Worm (Caenorhabditis elegans) whole organism, L4 larva: Measurements from ENCODE around the gene nspc-12.

Source experiments
- F10B5.3 ChIP-seq: sonication (generic microtip); optimal IDR thresholded peaks from 2 replicates; lab custom pipeline; 2016; ENCODE audit warnings: mild to moderate bottlenecking, missing genetic modification characterization, missing compliant biosample characterization
- F37D6.2 ChIP-seq: sonication (generic microtip); optimal IDR thresholded peaks from 2 replicates; lab custom pipeline; 2016; ENCODE audit warnings: mild to moderate bottlenecking, missing genetic modification characterization, missing compliant biosample characterization
- ZK337.2 ChIP-seq: fragments of 200-800 bp; sonication (Bioruptor generic); IDR thresholded peaks from 2 replicates; pipeline ENCODE4 v1.3.6; 2022; ENCODE audit warnings: missing genetic modification reagents, missing genetic modification characterization, missing compliant biosample characterization
- aha-1 ChIP-seq: fragments of 150-350 bp; peaks from one replicate; lab custom pipeline; 2014; ENCODE audit warnings: missing biosample characterization, missing genetic modification characterization
- arid-1 ChIP-seq: fragments of 200-800 bp; sonication (Bioruptor generic); conservative IDR thresholded peaks from 2 replicates; pipeline ENCODE4 v1.3.6; 2022; ENCODE audit warnings: missing genetic modification reagents, missing genetic modification characterization, missing compliant biosample characterization
- ceh-20 ChIP-seq: fragments of 200-800 bp; sonication (Bioruptor generic); IDR thresholded peaks from 2 replicates; pipeline ENCODE4 v1.3.6; 2022; ENCODE audit warnings: missing genetic modification reagents, missing genetic modification characterization, missing compliant biosample characterization
- ceh-44 ChIP-seq: fragments of 200-800 bp; sonication (Bioruptor generic); IDR thresholded peaks from 2 replicates; pipeline ENCODE4 v1.3.6; 2022; ENCODE audit warnings: missing genetic modification reagents, missing genetic modification characterization, missing compliant biosample characterization
- cey-2 ChIP-seq: sonication (generic microtip); optimal IDR thresholded peaks from 3 replicates; lab custom pipeline; 2017; ENCODE audit warnings: missing genetic modification characterization, mild to moderate bottlenecking, missing compliant biosample characterization, antibody characterized with exemption, borderline replicate concordance; ENCODE audit not compliant: insufficient read depth
- daf-12 ChIP-seq: fragments of 150-350 bp; optimal IDR thresholded peaks from 2 replicates; lab custom pipeline; 2014; ENCODE audit warnings: missing biosample characterization, missing genetic modification reagents, missing genetic modification characterization
- daf-16 ChIP-seq, 3 experiments: sonication (generic microtip); optimal IDR thresholded peaks; 2 replicates each; lab custom pipeline; 2016 to 2017; ENCODE audit warnings: missing genetic modification characterization in 3 of 3, missing genetic modification reagents in 3 of 3, mild to moderate bottlenecking in 2 of 3, missing compliant biosample characterization in 2 of 3, missing biosample characterization in 1 of 3, moderate library complexity in 1 of 3
- daf-8 ChIP-seq: fragments of 200-800 bp; sonication (Bioruptor generic); IDR thresholded peaks from 2 replicates; pipeline ENCODE4 v1.3.6; 2022; ENCODE audit warnings: missing genetic modification characterization, missing compliant biosample characterization
- dmd-6 ChIP-seq: fragments of 200-800 bp; sonication (Bioruptor generic); IDR thresholded peaks from 2 replicates; pipeline ENCODE4 v1.3.6; 2022; ENCODE audit warnings: missing genetic modification reagents, missing genetic modification characterization, missing compliant biosample characterization
- dmd-8 ChIP-seq: fragments of 200-800 bp; sonication (Bioruptor generic); IDR thresholded peaks from 2 replicates; pipeline ENCODE4 v1.3.6; 2022; ENCODE audit warnings: missing genetic modification characterization, missing compliant biosample characterization
- dmd-9 ChIP-seq: fragments of 200-800 bp; sonication (Bioruptor generic); IDR thresholded peaks from 2 replicates; pipeline ENCODE4 v1.3.6; 2022; ENCODE audit warnings: missing genetic modification reagents, missing genetic modification characterization, missing compliant biosample characterization
- dpl-1 ChIP-seq: fragments of 150-350 bp; optimal IDR thresholded peaks from 2 replicates; lab custom pipeline; 2014; ENCODE audit warnings: missing biosample characterization, missing genetic modification reagents, missing genetic modification characterization
- egl-27 ChIP-seq: sonication (generic microtip); optimal IDR thresholded peaks from 3 replicates; lab custom pipeline; 2017; ENCODE audit warnings: missing biosample characterization, missing genetic modification reagents, missing genetic modification characterization
- fkh-10 ChIP-seq: fragments of 150-350 bp; optimal IDR thresholded peaks from 2 replicates; lab custom pipeline; 2014; ENCODE audit warnings: missing biosample characterization, missing genetic modification reagents, missing genetic modification characterization
- gei-8 ChIP-seq: fragments of 200-800 bp; sonication (Bioruptor generic); optimal IDR thresholded peaks from 2 replicates; lab custom pipeline; 2018; ENCODE audit warnings: mild to moderate bottlenecking, missing genetic modification characterization, missing compliant biosample characterization
- hif-1 ChIP-seq, 2 experiments: sonication (generic microtip); optimal IDR thresholded peaks; 2 replicates each; lab custom pipeline; 2016 to 2017; ENCODE audit warnings: missing compliant biosample characterization in 2 of 2, missing genetic modification characterization in 2 of 2, missing genetic modification reagents in 2 of 2, missing genotype in 2 of 2, mild to moderate bottlenecking in 1 of 2
- jun-1 ChIP-seq: fragments of 150-350 bp; optimal IDR thresholded peaks from 2 replicates; lab custom pipeline; 2014; ENCODE audit warnings: missing biosample characterization, missing genetic modification reagents, missing genetic modification characterization
- lim-7 ChIP-seq: fragments of 200-800 bp; sonication (Bioruptor generic); IDR thresholded peaks from 2 replicates; pipeline ENCODE4 v1.3.6; 2022; ENCODE audit warnings: missing genetic modification characterization, missing compliant biosample characterization
- lin-13 ChIP-seq: fragments of 150-350 bp; optimal IDR thresholded peaks from 2 replicates; lab custom pipeline; 2014; ENCODE audit warnings: missing biosample characterization, missing genetic modification reagents, missing genetic modification characterization
- lin-29 ChIP-seq: fragments of 200-800 bp; sonication (Bioruptor generic); IDR thresholded peaks from 2 replicates; pipeline ENCODE4 v1.3.6; 2022; ENCODE audit warnings: missing genetic modification reagents, missing genetic modification characterization, missing compliant biosample characterization
- lin-39 ChIP-seq: fragments of 150-350 bp; optimal IDR thresholded peaks from 2 replicates; lab custom pipeline; 2014; ENCODE audit warnings: missing biosample characterization, missing genetic modification reagents, missing genetic modification characterization
- lsy-2 ChIP-seq, 2 experiments: fragments of 150-350 bp in 1 of 2; sonication (generic microtip) in 1 of 2; optimal IDR thresholded peaks; 2 replicates each; lab custom pipeline; 2014 to 2017; ENCODE audit warnings: missing biosample characterization in 2 of 2, missing genetic modification characterization in 2 of 2
- mdt-29 ChIP-seq: fragments of 200-800 bp; sonication (Bioruptor generic); IDR thresholded peaks from 2 replicates; pipeline ENCODE4 v1.3.6; 2022; ENCODE audit warnings: missing genetic modification reagents, missing genetic modification characterization, missing compliant biosample characterization
- mep-1 ChIP-seq: fragments of 150-350 bp; sonication (generic microtip); optimal IDR thresholded peaks from 3 replicates; lab custom pipeline; 2014; ENCODE audit warnings: missing biosample characterization, missing genetic modification characterization
- mes-2 ChIP-seq: sonication (generic microtip); optimal IDR thresholded peaks from 2 replicates; lab custom pipeline; 2016; ENCODE audit warnings: missing genotype, mild to moderate bottlenecking, missing genetic modification characterization, missing compliant biosample characterization; ENCODE audit not compliant: poor library complexity, severe bottlenecking
- nhr-11 ChIP-seq: fragments of 150-350 bp; optimal IDR thresholded peaks from 2 replicates; lab custom pipeline; 2014; ENCODE audit warnings: missing biosample characterization, missing genetic modification characterization
- nhr-111 ChIP-seq: fragments of 200-800 bp; sonication (Bioruptor generic); optimal IDR thresholded peaks from 2 replicates; lab custom pipeline; 2018; ENCODE audit warnings: mild to moderate bottlenecking, missing genetic modification characterization, missing compliant biosample characterization
- nhr-237 ChIP-seq: sonication (generic microtip); optimal IDR thresholded peaks from 2 replicates; lab custom pipeline; 2017; ENCODE audit warnings: missing biosample characterization, missing genetic modification characterization
- nhr-41 ChIP-seq: fragments of 200-800 bp; sonication (Bioruptor generic); IDR thresholded peaks from 2 replicates; pipeline ENCODE4 v1.3.6; 2022; ENCODE audit warnings: missing genetic modification reagents, missing genetic modification characterization, missing compliant biosample characterization
- nhr-48 ChIP-seq: sonication (generic microtip); optimal IDR thresholded peaks from 2 replicates; lab custom pipeline; 2016; ENCODE audit warnings: mild to moderate bottlenecking, missing genetic modification characterization, missing compliant biosample characterization
- nhr-76 ChIP-seq: fragments of 150-350 bp; optimal IDR thresholded peaks from 2 replicates; lab custom pipeline; 2014; ENCODE audit warnings: missing biosample characterization, missing genetic modification characterization
- nhr-77 ChIP-seq: fragments of 150-350 bp; optimal IDR thresholded peaks from 2 replicates; lab custom pipeline; 2014; ENCODE audit warnings: missing biosample characterization, missing genetic modification characterization
- pqm-1 ChIP-seq: sonication (generic microtip); optimal IDR thresholded peaks from 2 replicates; lab custom pipeline; 2017; ENCODE audit warnings: missing biosample characterization, missing genetic modification characterization
- rbr-2 ChIP-seq: sonication (generic microtip); optimal IDR thresholded peaks from 2 replicates; lab custom pipeline; 2016; ENCODE audit warnings: missing genotype, missing genetic modification characterization, missing compliant biosample characterization
- skn-1 ChIP-seq: fragments of 150-350 bp; optimal IDR thresholded peaks from 2 replicates; lab custom pipeline; 2014; ENCODE audit warnings: missing biosample characterization, missing genetic modification characterization
- snpc-1.2 ChIP-seq: fragments of 200-800 bp; sonication (Bioruptor generic); IDR thresholded peaks from 2 replicates; pipeline ENCODE4 v1.3.6; 2022; ENCODE audit warnings: missing genetic modification reagents, missing genetic modification characterization, missing compliant biosample characterization
- snpc-4 ChIP-seq: fragments of 150-350 bp; optimal IDR thresholded peaks from 2 replicates; lab custom pipeline; 2014; ENCODE audit warnings: missing biosample characterization, missing genetic modification characterization
- spr-1 ChIP-seq: sonication (generic microtip); optimal IDR thresholded peaks from 2 replicates; lab custom pipeline; 2016; ENCODE audit warnings: mild to moderate bottlenecking, missing genetic modification characterization, missing compliant biosample characterization
- spr-3 ChIP-seq: fragments of 200-800 bp; sonication (Bioruptor generic); optimal IDR thresholded peaks from 2 replicates; lab custom pipeline; 2018; ENCODE audit warnings: mild to moderate bottlenecking, missing genetic modification characterization, missing compliant biosample characterization
- tag-97 ChIP-seq: fragments of 200-800 bp; sonication (Bioruptor generic); IDR thresholded peaks from 2 replicates; pipeline ENCODE4 v1.3.6; 2022; ENCODE audit warnings: missing genetic modification characterization, missing compliant biosample characterization
- unc-130 ChIP-seq: sonication (generic microtip); optimal IDR thresholded peaks from 2 replicates; lab custom pipeline; 2016; ENCODE audit warnings: missing genetic modification reagents, missing genetic modification characterization, missing compliant biosample characterization
- unc-62 ChIP-seq, 3 experiments: fragments of 150-350 bp in 1 of 3; sonication (generic microtip); optimal IDR thresholded peaks in 2 of 3; peaks in 1 of 3; 1 replicate in 1 of 3; 2 replicates in 2 of 3; lab custom pipeline; 2014 to 2017; ENCODE audit warnings: missing biosample characterization in 3 of 3, missing genetic modification characterization in 3 of 3, missing genetic modification reagents in 3 of 3, missing genotype in 1 of 3
- vab-7 ChIP-seq: fragments of 200-800 bp; sonication (Bioruptor generic); IDR thresholded peaks from 2 replicates; pipeline ENCODE4 v1.3.6; 2022; ENCODE audit warnings: missing genetic modification reagents, missing genetic modification characterization, missing compliant biosample characterization
- zfp-2 ChIP-seq: sonication (generic microtip); optimal IDR thresholded peaks from 2 replicates; lab custom pipeline; 2016; ENCODE audit warnings: mild to moderate bottlenecking, missing genetic modification characterization, missing compliant biosample characterization
- zip-11 ChIP-seq: fragments of 200-800 bp; sonication (Bioruptor generic); IDR thresholded peaks from 2 replicates; pipeline ENCODE4 v1.3.6; 2022; ENCODE audit warnings: missing genetic modification characterization, missing compliant biosample characterization
- ztf-11 ChIP-seq: fragments of 150-350 bp; optimal IDR thresholded peaks from 2 replicates; lab custom pipeline; 2014; ENCODE audit warnings: missing biosample characterization, missing genetic modification characterization

The nspc-12 gene

DNA sequence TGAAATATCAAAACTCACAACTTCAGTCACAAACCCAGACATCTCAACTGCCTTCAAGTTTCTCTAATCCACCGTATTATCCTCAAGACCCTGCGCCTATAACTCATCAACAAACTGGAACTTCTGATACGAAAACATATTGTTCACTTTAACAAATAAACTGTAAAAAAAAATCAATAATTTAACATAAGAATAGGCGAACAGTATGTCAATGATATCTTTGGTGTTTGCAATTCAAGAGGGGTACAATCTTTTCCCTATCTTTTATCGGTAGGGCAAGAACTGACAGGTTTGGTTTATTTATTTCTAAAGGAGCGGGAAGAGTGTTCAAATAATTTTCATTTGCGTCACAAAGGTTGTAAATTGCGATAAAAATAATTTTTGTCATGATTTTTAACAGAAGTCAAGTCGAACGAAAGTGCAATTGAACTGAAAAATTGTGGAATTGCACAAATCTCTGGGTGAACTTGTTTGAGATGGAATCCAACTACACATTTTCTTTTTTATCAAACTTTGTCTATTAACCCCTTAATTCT, 6.5 kb upstream of the nspc-12 start (continued):
- TF ChIP-seq nhr-11 (peak; percentile 97), lin-13 (GFP tag; lab: Kevin White, UChicago) (peak; percentile 96), fkh-10 (GFP tag; lab: Kevin White, UChicago) (peak; percentile 100), egl-27 (tag; lab: Kevin White, UChicago) (peak; percentile 69), zfp-2 (peak; percentile 76), vab-7 (GFP tag; lab: Robert Waterston, UW) (peak; percentile 84; the same call in 1 of the 2 replicates), lim-7 (GFP tag; lab: Robert Waterston, UW) (no peak), dmd-6 (peak; percentile 97), rbr-2 (tag; lab: Kevin White, UChicago) (peak; percentile 99), spr-1 (tag; lab: Kevin White, UChicago) (peak; percentile 96), dpl-1 (GFP tag; lab: Kevin White, UChicago) (peak; percentile 66), nhr-41 (peak; percentile 72; the same call in 1 of the 2 replicates), arid-1 (GFP tag; lab: Robert Waterston, UW) (peak; percentile 76), ZK337.2 (peak; percentile 83; the same call in 1 of the 2 replicates), nhr-48 (tag; lab: Kevin White, UChicago) (peak; percentile 97), daf-8 (GFP tag; lab: Robert Waterston, UW) (peak; percentile 57; the same call in 1 of the 2 replicates), zip-11 (GFP tag; lab: Robert Waterston, UW) (no peak), lsy-2 (tag; optimal IDR thresholded peaks at IDR 0.05; lab: Kevin White, UChicago) (peak; percentile 94 to 97), hif-1 (tag; optimal IDR thresholded peaks at IDR 0.05; lab: Kevin White, UChicago) (peak; percentile 71 to 85), gei-8 (peak; percentile 75), nhr-237 (tag; lab: Kevin White, UChicago) (peak; percentile 90), daf-16 (GFP tag; optimal IDR thresholded peaks at IDR 0.05; lab: Kevin White, UChicago) (peak; percentile 94 to 99), daf-16 (tag; optimal IDR thresholded peaks at IDR 0.05; lab: Kevin White, UChicago) (peak; percentile 99), mes-2 (tag; lab: Kevin White, UChicago) (peak; percentile 94), skn-1 (peak; percentile 41), spr-3 (peak; percentile 91), daf-12 (tag; lab: Kevin White, UChicago) (peak; percentile 9), ztf-11 (tag; lab: Kevin White, UChicago) (peak; percentile 56), ceh-20 (peak; percentile 97), lin-29 (peak; percentile 94), unc-62 (GFP tag; optimal IDR thresholded peaks at IDR 0.05 in 1 of 2; lab: Kevin White, UChicago) (peak; percentile 65 to 100), unc-62 (tag; optimal IDR thresholded peaks at IDR 0.05; lab: Kevin White, UChicago) (peak; percentile 96), F37D6.2 (tag; lab: Kevin White, UChicago) (peak; percentile 98), pqm-1 (peak; percentile 65), snpc-1.2 (GFP tag; lab: Robert Waterston, UW) (no peak), jun-1 (tag; lab: Kevin White, UChicago) (peak; percentile 99), cey-2 (tag; lab: Kevin White, UChicago) (peak; percentile 86), F10B5.3 (tag; lab: Kevin White, UChicago) (peak; percentile 95), snpc-4 (tag; lab: Kevin White, UChicago) (peak; percentile 50), mep-1 (tag; lab: Kevin White, UChicago) (peak; percentile 100), nhr-76 (peak; percentile 87), dmd-8 (GFP tag; lab: Robert Waterston, UW) (0 out of 2 replicates have a peak, but pooled peaks have one; percentile 5), aha-1 (peak; percentile 99), dmd-9 (peak; percentile 64; the same call in 1 of the 2 replicates), lin-39 (tag; lab: Kevin White, UChicago) (peak; percentile 92), tag-97 (GFP tag; lab: Robert Waterston, UW) (peak; percentile 76), unc-130 (no peak), mdt-29 (peak; percentile 92), nhr-77 (tag; lab: Kevin White, UChicago) (peak; percentile 100), nhr-111 (no peak), ceh-44 (0 out of 2 replicates have a peak, but pooled peaks have one; percentile 32)
